Worm (Caenorhabditis elegans) whole organism, L1 larva: ENCODE data around the gene ghi-1.

ENCODE experiments used
- C16A3.4 ChIP-seq: fragments of 150-350 bp; optimal IDR thresholded peaks from 2 replicates; lab custom pipeline; 2014; ENCODE audit warnings: missing biosample characterization, missing genetic modification characterization
- Y116A8C.19 ChIP-seq: sonication (generic microtip); optimal IDR thresholded peaks from 2 replicates; lab custom pipeline; 2016; ENCODE audit warnings: missing compliant biosample characterization, missing genetic modification characterization, borderline replicate concordance
- alr-1 ChIP-seq: fragments of 200-800 bp; sonication (Bioruptor generic); optimal IDR thresholded peaks from 2 replicates; lab custom pipeline; 2018; ENCODE audit warnings: borderline replicate concordance, mild to moderate bottlenecking, missing genetic modification characterization, missing compliant biosample characterization
- aly-2 ChIP-seq: fragments of 150-350 bp; optimal IDR thresholded peaks from 2 replicates; lab custom pipeline; 2014; ENCODE audit warnings: missing biosample characterization, missing genetic modification characterization
- ama-1 ChIP-seq: fragments of 150-350 bp; optimal IDR thresholded peaks from 2 replicates; lab custom pipeline; 2014
- blmp-1 ChIP-seq: fragments of 150-350 bp; optimal IDR thresholded peaks from 2 replicates; lab custom pipeline; 2014; ENCODE audit warnings: missing biosample characterization, missing genetic modification characterization
- ceh-63 ChIP-seq: fragments of 200-800 bp; sonication (Bioruptor generic); optimal IDR thresholded peaks from 2 replicates; lab custom pipeline; 2018; ENCODE audit warnings: mild to moderate bottlenecking, missing genetic modification characterization, missing compliant biosample characterization
- ceh-8 ChIP-seq: fragments of 200-800 bp; sonication (Bioruptor generic); optimal IDR thresholded peaks from 2 replicates; lab custom pipeline; 2018; ENCODE audit warnings: mild to moderate bottlenecking, missing genetic modification characterization, moderate library complexity, missing compliant biosample characterization
- ceh-82 ChIP-seq, 3 experiments: fragments of 150-350 bp in 1 of 3; sonication (generic microtip) in 2 of 3; optimal IDR thresholded peaks; 2 replicates each; lab custom pipeline; 2014 to 2017; ENCODE audit warnings: missing biosample characterization in 3 of 3, missing genetic modification characterization in 3 of 3
- efl-1 ChIP-seq, 4 experiments: fragments of 150-350 bp; optimal IDR thresholded peaks in 3 of 4; peaks in 1 of 4; 1 replicate in 1 of 4; 2 replicates in 3 of 4; lab custom pipeline; 2014; ENCODE audit warnings: missing biosample characterization in 2 of 4, missing genetic modification characterization in 2 of 4, missing genetic modification reagents in 2 of 4
- efl-3 ChIP-seq: fragments of 200-800 bp; sonication (Bioruptor generic); optimal IDR thresholded peaks from 2 replicates; lab custom pipeline; 2018; ENCODE audit warnings: mild to moderate bottlenecking, missing genetic modification characterization, missing compliant biosample characterization
- egl-13 ChIP-seq: sonication (generic microtip); optimal IDR thresholded peaks from 2 replicates; lab custom pipeline; 2016; ENCODE audit warnings: missing genotype, missing genetic modification reagents, missing genetic modification characterization, missing compliant biosample characterization
- fkh-4 ChIP-seq: sonication (generic microtip); optimal IDR thresholded peaks from 2 replicates; lab custom pipeline; 2016; ENCODE audit warnings: missing compliant biosample characterization, missing genetic modification characterization, borderline replicate concordance
- fos-1 ChIP-seq: fragments of 150-350 bp; optimal IDR thresholded peaks from 2 replicates; lab custom pipeline; 2014; ENCODE audit warnings: missing biosample characterization, missing genetic modification characterization
- grh-1 ChIP-seq: fragments of 200-800 bp; sonication (Bioruptor generic); IDR thresholded peaks from 2 replicates; pipeline ENCODE4 v1.3.6; 2022; ENCODE audit warnings: missing genetic modification reagents, missing genetic modification characterization, missing compliant biosample characterization
- hlh-17 ChIP-seq: fragments of 200-800 bp; sonication (Bioruptor generic); optimal IDR thresholded peaks from 2 replicates; lab custom pipeline; 2018; ENCODE audit warnings: missing genetic modification characterization, mild to moderate bottlenecking, missing compliant biosample characterization, moderate library complexity, borderline replicate concordance
- hpl-2 ChIP-seq: fragments of 150-350 bp; optimal IDR thresholded peaks from 2 replicates; lab custom pipeline; 2014; ENCODE audit warnings: missing biosample characterization, missing genetic modification reagents, missing genetic modification characterization
- irx-1 ChIP-seq: sonication (generic microtip); optimal IDR thresholded peaks from 2 replicates; lab custom pipeline; 2016; ENCODE audit warnings: missing genetic modification characterization, missing compliant biosample characterization
- isw-1 ChIP-seq: fragments of 200-800 bp; sonication (Bioruptor generic); IDR thresholded peaks from 2 replicates; pipeline ENCODE4 v1.3.6; 2022; ENCODE audit warnings: missing genetic modification characterization, missing compliant biosample characterization
- lin-14 ChIP-seq: fragments of 200-800 bp; sonication (Bioruptor generic); optimal IDR thresholded peaks from 2 replicates; lab custom pipeline; 2018; ENCODE audit warnings: mild to moderate bottlenecking, missing genetic modification characterization, moderate library complexity, missing compliant biosample characterization
- lin-15B ChIP-seq: fragments of 150-350 bp; sonication (generic microtip); optimal IDR thresholded peaks from 3 replicates; lab custom pipeline; 2014; ENCODE audit warnings: missing biosample characterization, missing genetic modification characterization
- lin-35 ChIP-seq, 2 experiments: fragments of 150-350 bp; optimal IDR thresholded peaks; 2 replicates each; lab custom pipeline; 2014; ENCODE audit warnings: missing biosample characterization in 2 of 2, missing genetic modification characterization in 2 of 2, missing genetic modification reagents in 2 of 2
- lin-39 ChIP-seq: fragments of 150-350 bp; optimal IDR thresholded peaks from 2 replicates; lab custom pipeline; 2014; ENCODE audit warnings: missing biosample characterization, missing genetic modification reagents, missing genetic modification characterization
- lsy-2 ChIP-seq, 2 experiments: fragments of 150-350 bp; optimal IDR thresholded peaks; 2 replicates each; lab custom pipeline; 2014; ENCODE audit warnings: missing biosample characterization in 2 of 2, missing genetic modification characterization in 2 of 2
- mab-9 ChIP-seq: fragments of 200-800 bp; sonication (Bioruptor generic); IDR thresholded peaks from 2 replicates; pipeline ENCODE4 v1.3.6; 2022; ENCODE audit warnings: missing genetic modification reagents, missing genetic modification characterization, missing compliant biosample characterization
- mef-2 ChIP-seq: fragments of 150-350 bp; optimal IDR thresholded peaks from 2 replicates; lab custom pipeline; 2014; ENCODE audit warnings: missing biosample characterization, missing genetic modification characterization
- mep-1 ChIP-seq: fragments of 150-350 bp; optimal IDR thresholded peaks from 2 replicates; lab custom pipeline; 2014; ENCODE audit warnings: missing biosample characterization, missing genetic modification characterization
- nhr-20 ChIP-seq: sonication (generic microtip); optimal IDR thresholded peaks from 2 replicates; lab custom pipeline; 2016; ENCODE audit warnings: mild to moderate bottlenecking, missing genetic modification characterization, missing compliant biosample characterization
- nhr-237 ChIP-seq: fragments of 150-350 bp; optimal IDR thresholded peaks from 2 replicates; lab custom pipeline; 2014; ENCODE audit warnings: missing biosample characterization, missing genetic modification characterization
- nhr-47 ChIP-seq: sonication (generic microtip); optimal IDR thresholded peaks from 2 replicates; lab custom pipeline; 2016; ENCODE audit warnings: mild to moderate bottlenecking, missing genetic modification characterization, moderate library complexity, missing compliant biosample characterization
- nhr-71 ChIP-seq: sonication (generic microtip); optimal IDR thresholded peaks from 2 replicates; lab custom pipeline; 2016; ENCODE audit warnings: mild to moderate bottlenecking, missing genetic modification characterization, moderate library complexity, missing compliant biosample characterization
- nhr-76 ChIP-seq: sonication (generic microtip); optimal IDR thresholded peaks from 2 replicates; lab custom pipeline; 2017; ENCODE audit warnings: missing biosample characterization, missing genetic modification characterization
- nhr-77 ChIP-seq: fragments of 150-350 bp; optimal IDR thresholded peaks from 2 replicates; lab custom pipeline; 2014; ENCODE audit warnings: missing biosample characterization, missing genetic modification characterization
- pax-3 ChIP-seq: fragments of 200-800 bp; sonication (Bioruptor generic); optimal IDR thresholded peaks from 2 replicates; lab custom pipeline; 2018; ENCODE audit warnings: mild to moderate bottlenecking, missing genetic modification characterization, moderate library complexity, missing compliant biosample characterization
- rnt-1 ChIP-seq: sonication (generic microtip); optimal IDR thresholded peaks from 2 replicates; lab custom pipeline; 2016; ENCODE audit warnings: mild to moderate bottlenecking, missing genetic modification characterization, moderate library complexity, missing compliant biosample characterization
- snpc-4 ChIP-seq: fragments of 150-350 bp; optimal IDR thresholded peaks from 2 replicates; lab custom pipeline; 2014; ENCODE audit warnings: missing biosample characterization, missing genetic modification characterization
- snu-23 ChIP-seq: sonication (generic microtip); optimal IDR thresholded peaks from 2 replicates; lab custom pipeline; 2016; ENCODE audit warnings: missing genetic modification characterization, missing compliant biosample characterization
- sox-4 ChIP-seq: sonication (generic microtip); optimal IDR thresholded peaks from 2 replicates; lab custom pipeline; 2016; ENCODE audit warnings: missing genetic modification characterization, missing compliant biosample characterization
- sptf-1 ChIP-seq: fragments of 150-350 bp; optimal IDR thresholded peaks from 2 replicates; lab custom pipeline; 2014; ENCODE audit warnings: missing biosample characterization, missing genetic modification characterization
- swsn-7 ChIP-seq: sonication (generic microtip); optimal IDR thresholded peaks from 2 replicates; lab custom pipeline; 2016; ENCODE audit warnings: missing genetic modification characterization, missing compliant biosample characterization
- tbx-2 ChIP-seq: sonication (generic microtip); optimal IDR thresholded peaks from 2 replicates; lab custom pipeline; 2016; ENCODE audit warnings: missing genetic modification characterization, missing compliant biosample characterization
- tlp-1 ChIP-seq: fragments of 150-350 bp; optimal IDR thresholded peaks from 2 replicates; lab custom pipeline; 2014; ENCODE audit warnings: missing biosample characterization, missing genetic modification characterization
- unc-130 ChIP-seq: fragments of 150-350 bp; optimal IDR thresholded peaks from 2 replicates; lab custom pipeline; 2017; ENCODE audit warnings: missing biosample characterization, missing genetic modification characterization, inconsistent platforms
- unc-62 ChIP-seq: fragments of 150-350 bp; optimal IDR thresholded peaks from 2 replicates; lab custom pipeline; 2014; ENCODE audit warnings: missing biosample characterization, missing genetic modification reagents, missing genetic modification characterization
- unc-86 ChIP-seq: sonication (generic microtip); optimal IDR thresholded peaks from 2 replicates; lab custom pipeline; 2016; ENCODE audit warnings: missing genetic modification characterization, missing compliant biosample characterization
- unc-98 ChIP-seq: fragments of 200-800 bp; sonication (Bioruptor generic); IDR thresholded peaks from 2 replicates; pipeline ENCODE4 v1.3.6; 2022; ENCODE audit warnings: missing genetic modification characterization, missing compliant biosample characterization
- vab-15 ChIP-seq: sonication (generic microtip); optimal IDR thresholded peaks from 2 replicates; lab custom pipeline; 2017; ENCODE audit warnings: missing genotype, mild to moderate bottlenecking, missing genetic modification characterization, missing compliant biosample characterization
- xbp-1 ChIP-seq: sonication (generic microtip); optimal IDR thresholded peaks from 2 replicates; lab custom pipeline; 2016; ENCODE audit warnings: missing genetic modification characterization, missing compliant biosample characterization
- zip-4 ChIP-seq: fragments of 200-800 bp; sonication (Bioruptor generic); optimal IDR thresholded peaks from 2 replicates; lab custom pipeline; 2018; ENCODE audit warnings: mild to moderate bottlenecking, missing genetic modification characterization, moderate library complexity, missing compliant biosample characterization

The ghi-1 gene

DNA sequence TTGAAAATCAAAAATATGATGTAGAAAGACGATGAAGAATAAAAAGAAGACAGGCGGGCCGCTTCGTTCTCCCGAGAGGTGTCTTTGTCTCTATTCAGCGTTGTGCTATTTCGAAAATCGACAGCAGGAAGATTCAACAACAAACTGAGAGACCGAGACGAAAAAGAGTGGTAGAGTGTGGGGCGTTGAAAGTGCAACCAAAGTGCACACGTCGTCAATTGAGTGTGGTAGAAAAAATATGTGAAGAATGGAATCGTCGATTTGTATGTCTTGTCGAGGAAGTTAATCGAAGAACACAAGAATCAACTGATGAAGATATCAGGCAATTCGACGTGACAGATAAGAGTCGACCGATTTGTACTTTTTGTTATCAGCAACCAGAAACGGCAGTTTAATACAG lies 27.4 kb upstream of the ghi-1 start (continued):
- TF ChIP-seq lin-14 (GFP tag; lab: Kevin White, UChicago) (peak; percentile 83), grh-1 (GFP tag; lab: Robert Waterston, UW) (no peak), fos-1 (tag; lab: Kevin White, UChicago) (no peak), fkh-4 (tag; lab: Kevin White, UChicago) (no peak), hlh-17 (GFP tag; lab: Kevin White, UChicago) (no peak), zip-4 (GFP tag; lab: Kevin White, UChicago) (no peak), isw-1 (GFP tag; lab: Robert Waterston, UW) (no peak), nhr-71 (tag; lab: Kevin White, UChicago) (peak; percentile 64), C16A3.4 (tag; lab: Kevin White, UChicago) (no peak), hpl-2 (GFP tag; lab: Kevin White, UChicago) (no peak), tbx-2 (tag; lab: Kevin White, UChicago) (peak; percentile 34), irx-1 (tag; lab: Kevin White, UChicago) (no peak), blmp-1 (tag; lab: Kevin White, UChicago) (peak; percentile 66), ceh-63 (GFP tag; lab: Kevin White, UChicago) (no peak), mef-2 (no peak), snpc-4 (tag; lab: Kevin White, UChicago) (peak; percentile 16), unc-130 (tag; lab: Kevin White, UChicago) (peak; percentile 50), snu-23 (GFP tag; lab: Kevin White, UChicago) (peak; percentile 56), sox-4 (tag; lab: Kevin White, UChicago) (no peak), ama-1 (no peak), nhr-76 (tag; lab: Kevin White, UChicago) (peak; percentile 62), rnt-1 (tag; lab: Kevin White, UChicago) (peak; percentile 7), efl-1 (optimal IDR thresholded peaks at IDR 0.05; lab: Kevin White, UChicago) (peak; percentile 20 to 47), efl-1 (GFP tag; optimal IDR thresholded peaks at IDR 0.05 in 1 of 2; lab: Kevin White, UChicago) (peak in 1 of 2 experiments; percentile 88), mab-9 (no peak), vab-15 (tag; lab: Kevin White, UChicago) (no peak), nhr-20 (tag; lab: Kevin White, UChicago) (peak; percentile 63), lsy-2 (tag; optimal IDR thresholded peaks at IDR 0.05; lab: Kevin White, UChicago) (peak; percentile 18 to 39), swsn-7 (tag; lab: Kevin White, UChicago) (no peak), ceh-8 (GFP tag; lab: Kevin White, UChicago) (no peak), alr-1 (no peak), tlp-1 (tag; lab: Kevin White, UChicago) (no peak), xbp-1 (peak; percentile 11), efl-3 (no peak)

DNA sequence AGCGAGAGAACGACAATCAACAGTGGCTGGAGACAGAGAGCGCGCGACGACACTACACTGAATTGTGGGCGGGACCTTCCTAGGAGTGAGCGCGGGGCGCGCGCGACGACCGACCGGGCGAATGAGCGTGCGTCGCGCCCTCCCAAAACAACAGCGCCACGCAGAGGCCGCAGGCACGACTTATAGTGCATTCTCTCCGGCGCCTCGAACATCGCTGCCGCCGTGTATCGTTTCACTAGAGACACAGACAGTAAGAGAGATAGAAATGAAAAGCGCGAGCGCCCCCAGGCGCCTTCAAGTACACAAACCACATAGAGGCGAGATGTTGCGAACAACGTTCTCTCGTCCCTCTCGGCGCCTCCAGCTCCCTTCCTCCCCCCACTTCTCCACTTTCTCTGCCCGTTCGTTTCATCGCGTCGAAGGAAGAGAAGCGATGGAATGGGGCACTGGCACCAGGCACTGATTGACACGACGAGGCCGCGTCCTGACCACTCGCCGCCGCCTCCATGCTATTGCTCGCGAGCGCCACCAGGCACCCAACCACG lies 26.6 kb upstream of the ghi-1 start:
- peak; percentile 59 to 63 for TF ChIP-seq lin-35 (GFP tag; optimal IDR thresholded peaks at IDR 0.05; lab: Kevin White, UChicago)
- no peak for TF ChIP-seq ama-1
- peak; percentile 56 for TF ChIP-seq snpc-4 (tag; lab: Kevin White, UChicago)
- peak; percentile 29 for TF ChIP-seq unc-86
- no peak for TF ChIP-seq sptf-1 (tag; lab: Kevin White, UChicago)
- peak; percentile 58 for TF ChIP-seq xbp-1
- no peak for TF ChIP-seq vab-15 (tag; lab: Kevin White, UChicago)
- TF ChIP-seq unc-62 (GFP tag; lab: Kevin White, UChicago), result no peak
- peak; percentile 42 for TF ChIP-seq lin-15B (tag; lab: Kevin White, UChicago)
- TF ChIP-seq lin-14 (GFP tag; lab: Kevin White, UChicago), result peak; percentile 98
- TF ChIP-seq ceh-8 (GFP tag; lab: Kevin White, UChicago), result no peak
- TF ChIP-seq mef-2, result no peak
- no peak for TF ChIP-seq nhr-237
- no peak for TF ChIP-seq unc-98 (GFP tag; lab: Robert Waterston, UW)
- peak; percentile 80 for TF ChIP-seq nhr-20 (tag; lab: Kevin White, UChicago)
- TF ChIP-seq egl-13 (tag; lab: Kevin White, UChicago), result no peak
- TF ChIP-seq hpl-2 (GFP tag; lab: Kevin White, UChicago), result no peak
- TF ChIP-seq aly-2 (tag; lab: Kevin White, UChicago), result no peak
- TF ChIP-seq fkh-4 (tag; lab: Kevin White, UChicago), result no peak
- TF ChIP-seq nhr-71 (tag; lab: Kevin White, UChicago), result peak; percentile 77
- TF ChIP-seq Y116A8C.19, result no peak
- peak; percentile 71 for TF ChIP-seq mep-1
- no peak for TF ChIP-seq lin-39 (tag; lab: Kevin White, UChicago)
- TF ChIP-seq ceh-82 (tag; optimal IDR thresholded peaks at IDR 0.05; lab: Kevin White, UChicago), result peak; percentile 39 to 58 (median 41)
- TF ChIP-seq mab-9, result 0 out of 2 replicates have a peak, but pooled peaks have one; percentile 54
- no peak for TF ChIP-seq pax-3 (tag; lab: Kevin White, UChicago)
- TF ChIP-seq nhr-77 (tag; lab: Kevin White, UChicago), result peak; percentile 65
- TF ChIP-seq efl-3, result no peak
- TF ChIP-seq nhr-47 (tag; lab: Kevin White, UChicago), result peak; percentile 66
- TF ChIP-seq hlh-17 (GFP tag; lab: Kevin White, UChicago), result no peak
